Worm (Caenorhabditis elegans) whole organism, L4/young adult: ENCODE results near the gene M176.11.

ENCODE experiments used
- dao-5 ChIP-seq: sonication (generic microtip); optimal IDR thresholded peaks from 2 replicates; lab custom pipeline; 2016; ENCODE audit warnings: missing genotype, missing genetic modification characterization, moderate library complexity, missing compliant biosample characterization
- him-1 ChIP-seq: sonication (generic microtip); optimal IDR thresholded peaks from 2 replicates; lab custom pipeline; 2016; ENCODE audit warnings: missing genotype, missing genetic modification reagents, missing genetic modification characterization, missing compliant biosample characterization

- TF ChIP-seq him-1 (no peak), dao-5 (tag; lab: Kevin White, UChicago) (no peak)
Observed at ce11 chrII:9392724-9393123, 29.3 kb upstream of the M176.11 start, which contains the start of gene lido-17.
